Fruit fly (Drosophila melanogaster): ENCODE measurements around the gene Pdf.

The Pdf gene

DNA sequence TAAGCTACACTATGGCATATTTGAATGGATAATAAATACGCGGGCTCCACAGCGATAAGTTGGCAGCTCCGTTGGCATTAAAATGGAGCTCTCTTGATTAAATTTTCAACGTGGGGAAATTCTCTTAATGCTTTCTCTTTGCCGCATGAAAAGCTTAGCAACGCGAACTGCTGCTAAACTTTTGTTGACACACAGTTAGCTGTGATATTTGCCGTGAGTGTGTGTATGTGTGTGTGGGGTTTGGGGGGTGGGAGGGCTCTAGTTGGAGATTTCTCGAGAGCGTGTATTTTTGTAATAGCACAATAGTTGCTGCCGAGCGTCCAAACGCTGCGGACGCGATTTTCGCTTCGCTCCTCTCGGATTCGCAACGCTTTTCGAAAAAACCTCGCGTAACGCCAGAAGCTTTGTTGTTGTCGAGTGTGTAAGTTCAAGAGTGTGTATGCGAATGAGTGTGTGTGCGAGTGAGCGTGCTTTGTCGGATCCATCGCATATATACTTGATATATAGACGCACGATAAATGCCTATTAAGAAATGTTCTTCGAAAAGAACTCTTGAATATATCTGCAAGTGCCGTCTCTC is 5.4 kb upstream of the Pdf start, which contains the start of gene CG5455 (continued):
- no peak for TF ChIP-seq klu (GFP tag; IDR thresholded peaks at IDR 0.05)
- no peak for TF ChIP-seq zen (tag; optimal IDR thresholded peaks at IDR 0.05)
- no peak for TF ChIP-seq CG17186 (GFP tag; optimal IDR thresholded peaks at IDR 0.05)
- TF ChIP-seq CG1602 (GFP tag; optimal IDR thresholded peaks at IDR 0.05), result no peak
- peak; percentile 30 for TF ChIP-seq CG12659 (GFP tag; optimal IDR thresholded peaks at IDR 0.05)
- TF ChIP-seq nmo (GFP tag; optimal IDR thresholded peaks at IDR 0.05), result no peak
- TF ChIP-seq CG33557 (GFP tag; optimal IDR thresholded peaks at IDR 0.05), result no peak
- no peak for TF ChIP-seq dati (GFP tag; IDR thresholded peaks at IDR 0.05)
- TF ChIP-seq CG18011 (GFP tag; optimal IDR thresholded peaks at IDR 0.05), result peak; percentile 11
- no peak for TF ChIP-seq CG10431 (GFP tag; optimal IDR thresholded peaks at IDR 0.05)
- TF ChIP-seq ab (GFP tag; optimal IDR thresholded peaks at IDR 0.05), result no peak
- no peak for TF ChIP-seq bigmax (GFP tag; optimal IDR thresholded peaks at IDR 0.05)
- TF ChIP-seq Atf-2 (GFP tag; optimal IDR thresholded peaks at IDR 0.05), result peak; percentile 2
- no peak for TF ChIP-seq vnd (GFP tag; IDR thresholded peaks at IDR 0.05; ENCODE audit: partially characterized antibody)
- TF ChIP-seq ash1 (GFP tag; optimal IDR thresholded peaks at IDR 0.05), result no peak
- no peak for TF ChIP-seq Spps (tag; optimal IDR thresholded peaks at IDR 0.05)
- peak; percentile 7 for TF ChIP-seq Mes4 (GFP tag; optimal IDR thresholded peaks at IDR 0.05)
- peak; percentile 12 for TF ChIP-seq org-1 (GFP tag; optimal IDR thresholded peaks at IDR 0.05)
- peak; percentile 94 for TF ChIP-seq crol (GFP tag; IDR thresholded peaks at IDR 0.05)
- TF ChIP-seq Atf6 (GFP tag; IDR thresholded peaks at IDR 0.05), result peak; percentile 76
- TF ChIP-seq Xbp1 (GFP tag; optimal IDR thresholded peaks at IDR 0.05), result no peak
- no peak for TF ChIP-seq CG15479 (GFP tag; optimal IDR thresholded peaks at IDR 0.05)
- peak; percentile 50 for TF ChIP-seq CG1233 (GFP tag; optimal IDR thresholded peaks at IDR 0.05)
- no peak for TF ChIP-seq CG12104 (GFP tag; optimal IDR thresholded peaks at IDR 0.05)
- no peak for TF ChIP-seq Usf (GFP tag; optimal IDR thresholded peaks at IDR 0.05)
- no peak for TF ChIP-seq Kr (GFP tag; optimal IDR thresholded peaks at IDR 0.05)
- peak; percentile 39; the same call in 1 of the 3 replicates for TF ChIP-seq Mrtf (GFP tag; IDR thresholded peaks at IDR 0.05)
- no peak for TF ChIP-seq nerfin-2 (GFP tag; IDR thresholded peaks at IDR 0.05; ENCODE audit: partially characterized antibody)
- peak; percentile 20 for TF ChIP-seq Asciz (GFP tag; optimal IDR thresholded peaks at IDR 0.05)
- TF ChIP-seq CG8290 (GFP tag; optimal IDR thresholded peaks at IDR 0.05), result no peak
- TF ChIP-seq CG8290 (tag; optimal IDR thresholded peaks at IDR 0.05), result peak in 1 of 2 experiments; percentile 89
- TF ChIP-seq sens (GFP tag), result peak; percentile 74
- peak; percentile 24 for TF ChIP-seq pzg (GFP tag; optimal IDR thresholded peaks at IDR 0.05)
- peak; percentile 35; the same call in 1 of the 2 replicates for TF ChIP-seq CG14441 (GFP tag; IDR thresholded peaks at IDR 0.05)
- peak; percentile 77 for TF ChIP-seq vvl (GFP tag; IDR thresholded peaks at IDR 0.05)
- TF ChIP-seq CG18764 (GFP tag; optimal IDR thresholded peaks at IDR 0.05), result no peak
- peak; percentile 43 for TF ChIP-seq Scr (GFP tag; IDR thresholded peaks at IDR 0.05; ENCODE audit: partially characterized antibody)
- TF ChIP-seq MTF-1 (GFP tag; optimal IDR thresholded peaks at IDR 0.05; ENCODE audit: borderline replicate concordance), result peak; percentile 67
- no peak for TF ChIP-seq Poxn (GFP tag; IDR thresholded peaks at IDR 0.05)
- TF ChIP-seq CG8388 (GFP tag; optimal IDR thresholded peaks at IDR 0.05), result no peak
- peak; percentile 62 for TF ChIP-seq CrebB (tag; optimal IDR thresholded peaks at IDR 0.05)
- no peak for TF ChIP-seq CG11723 (GFP tag; optimal IDR thresholded peaks at IDR 0.05)
- TF ChIP-seq CG4617 (GFP tag; optimal IDR thresholded peaks at IDR 0.05; ENCODE audit: borderline replicate concordance), result no peak
- peak; percentile 64; the same call in 1 of the 2 replicates for TF ChIP-seq tna (GFP tag; IDR thresholded peaks at IDR 0.05; ENCODE audit: partially characterized antibody)
- no peak; the same call in 2 of the 3 replicates for TF ChIP-seq HLH4C (GFP tag; IDR thresholded peaks at IDR 0.05; ENCODE audit: partially characterized antibody)
- peak; percentile 65 for TF ChIP-seq scrt (GFP tag; optimal IDR thresholded peaks at IDR 0.05)
- TF ChIP-seq CG1603 (tag; optimal IDR thresholded peaks at IDR 0.05), result peak; percentile 3
- TF ChIP-seq CG2875 (GFP tag; optimal IDR thresholded peaks at IDR 0.05), result peak; percentile 14
- no peak for TF ChIP-seq vfl (GFP tag; optimal IDR thresholded peaks at IDR 0.05)

Measured in whole organism, embryonic.